Worm (Caenorhabditis elegans) whole organism, young adult: Measurements from ENCODE around the gene T28C12.1.
A peak's percentile ranks its signal among the peaks of the same experiment; 100 is the strongest.

ENCODE experiments used
- F39B2.1 ChIP-seq: fragments of 200-800 bp; sonication (Bioruptor generic); IDR thresholded peaks from 2 replicates; pipeline ENCODE4 v1.3.6; 2022; ENCODE audit warnings: missing genetic modification reagents, missing genetic modification characterization, missing compliant biosample characterization
- F49E8.2 ChIP-seq: sonication (generic microtip); optimal IDR thresholded peaks from 3 replicates; lab custom pipeline; 2017; ENCODE audit warnings: missing genetic modification characterization, mild to moderate bottlenecking, missing compliant biosample characterization, antibody characterized with exemption, moderate library complexity; ENCODE audit not compliant: insufficient read depth
- F52B5.7 ChIP-seq: sonication (generic microtip); optimal IDR thresholded peaks from 2 replicates; lab custom pipeline; 2016; ENCODE audit warnings: mild to moderate bottlenecking, missing genetic modification characterization, missing compliant biosample characterization
- F57A8.1 ChIP-seq: fragments of 200-800 bp; sonication (Bioruptor generic); optimal IDR thresholded peaks from 2 replicates; lab custom pipeline; 2018; ENCODE audit warnings: mild to moderate bottlenecking, missing genetic modification characterization, moderate library complexity, missing compliant biosample characterization
- aptf-2 ChIP-seq: fragments of 200-800 bp; sonication (Bioruptor generic); conservative IDR thresholded peaks from 2 replicates; pipeline ENCODE4 v1.3.6; 2022; ENCODE audit warnings: missing genetic modification reagents, missing genetic modification characterization, missing compliant biosample characterization
- atf-7 ChIP-seq: sonication (generic microtip); optimal IDR thresholded peaks from 2 replicates; lab custom pipeline; 2017; ENCODE audit warnings: mild to moderate bottlenecking, missing genetic modification characterization, missing compliant biosample characterization
- athp-1 ChIP-seq: sonication (generic microtip); optimal IDR thresholded peaks from 2 replicates; lab custom pipeline; 2017; ENCODE audit warnings: mild to moderate bottlenecking, missing genetic modification characterization, missing compliant biosample characterization
- attf-5 ChIP-seq: fragments of 200-800 bp; sonication (Bioruptor generic); optimal IDR thresholded peaks from 2 replicates; lab custom pipeline; 2018; ENCODE audit warnings: mild to moderate bottlenecking, missing genetic modification characterization, missing compliant biosample characterization
- attf-6 ChIP-seq: fragments of 200-800 bp; sonication (Bioruptor generic); IDR thresholded peaks from 2 replicates; pipeline ENCODE4 v1.3.6; 2022; ENCODE audit warnings: missing genetic modification reagents, missing genetic modification characterization, missing compliant biosample characterization
- cebp-1 ChIP-seq, 2 experiments: fragments of 200-800 bp in 1 of 2; sonication (Bioruptor generic) in 1 of 2; sonication (generic microtip) in 1 of 2; IDR thresholded peaks in 1 of 2; optimal IDR thresholded peaks in 1 of 2; 2 replicates each; pipeline versions ENCODE4 v1.3.6 to Lab custom; 2017 to 2022; ENCODE audit warnings: missing compliant biosample characterization in 2 of 2, missing genetic modification characterization in 2 of 2, mild to moderate bottlenecking in 1 of 2, missing genetic modification reagents in 1 of 2, moderate library complexity in 1 of 2
- ceh-58 ChIP-seq: fragments of 200-800 bp; sonication (Bioruptor generic); IDR thresholded peaks from 2 replicates; pipeline ENCODE4 v1.3.6; 2022; ENCODE audit warnings: missing genetic modification characterization, missing compliant biosample characterization
- die-1 ChIP-seq: sonication (generic microtip); optimal IDR thresholded peaks from 2 replicates; lab custom pipeline; 2016; ENCODE audit warnings: missing genotype, mild to moderate bottlenecking, missing genetic modification characterization, missing compliant biosample characterization
- dox-1 ChIP-seq: fragments of 200-800 bp; sonication (Bioruptor generic); IDR thresholded peaks from 2 replicates; pipeline ENCODE4 v1.3.6; 2022; ENCODE audit warnings: missing genetic modification reagents, missing genetic modification characterization, missing compliant biosample characterization
- efl-1 ChIP-seq: fragments of 150-350 bp; optimal IDR thresholded peaks from 2 replicates; lab custom pipeline; 2014; ENCODE audit warnings: missing biosample characterization, missing genetic modification reagents, missing genetic modification characterization
- him-1 ChIP-seq: sonication (generic microtip); optimal IDR thresholded peaks from 2 replicates; lab custom pipeline; 2016; ENCODE audit warnings: missing genotype, missing genetic modification reagents, missing genetic modification characterization, missing compliant biosample characterization
- hlh-26 ChIP-seq: fragments of 200-800 bp; sonication (Bioruptor generic); conservative IDR thresholded peaks from 2 replicates; pipeline ENCODE4 v1.3.6; 2022; ENCODE audit warnings: missing genetic modification reagents, missing genetic modification characterization, missing compliant biosample characterization
- let-526 ChIP-seq: fragments of 200-800 bp; sonication (Bioruptor generic); IDR thresholded peaks from 2 replicates; pipeline ENCODE4 v1.3.6; 2022; ENCODE audit warnings: missing genetic modification reagents, missing genetic modification characterization, missing compliant biosample characterization
- let-607 ChIP-seq, 2 experiments: fragments of 200-800 bp in 1 of 2; sonication (Bioruptor generic) in 1 of 2; sonication (generic microtip) in 1 of 2; optimal IDR thresholded peaks; 2 replicates each; lab custom pipeline; 2016 to 2018; ENCODE audit warnings: mild to moderate bottlenecking in 2 of 2, missing compliant biosample characterization in 2 of 2, missing genetic modification characterization in 2 of 2, moderate library complexity in 2 of 2, missing genotype in 1 of 2
- lin-26 ChIP-seq: fragments of 200-800 bp; sonication (Bioruptor generic); IDR thresholded peaks from 2 replicates; pipeline ENCODE4 v1.3.6; 2022; ENCODE audit warnings: missing genetic modification reagents, missing genetic modification characterization, missing compliant biosample characterization
- lsl-1 ChIP-seq: fragments of 200-800 bp; sonication (Bioruptor generic); optimal IDR thresholded peaks from 2 replicates; lab custom pipeline; 2018; ENCODE audit warnings: mild to moderate bottlenecking, missing genetic modification characterization, moderate library complexity, missing compliant biosample characterization
- lsy-27 ChIP-seq: sonication (generic microtip); optimal IDR thresholded peaks from 2 replicates; lab custom pipeline; 2017; ENCODE audit warnings: missing genetic modification characterization, mild to moderate bottlenecking, missing compliant biosample characterization, antibody characterized with exemption, missing genotype, borderline replicate concordance; ENCODE audit not compliant: insufficient read depth
- madf-10 ChIP-seq: sonication (generic microtip); optimal IDR thresholded peaks from 2 replicates; lab custom pipeline; 2016; ENCODE audit warnings: mild to moderate bottlenecking, missing genetic modification characterization, missing compliant biosample characterization
- nhr-27 ChIP-seq: fragments of 200-800 bp; sonication (Bioruptor generic); optimal IDR thresholded peaks from 2 replicates; lab custom pipeline; 2018; ENCODE audit warnings: mild to moderate bottlenecking, missing genetic modification characterization, moderate library complexity, missing compliant biosample characterization
- nhr-80 ChIP-seq: sonication (generic microtip); optimal IDR thresholded peaks from 2 replicates; lab custom pipeline; 2016; ENCODE audit warnings: missing genetic modification characterization, missing compliant biosample characterization
- nhr-90 ChIP-seq: sonication (generic microtip); optimal IDR thresholded peaks from 2 replicates; lab custom pipeline; 2016; ENCODE audit warnings: missing genotype, mild to moderate bottlenecking, missing genetic modification characterization, missing compliant biosample characterization
- pha-4 ChIP-seq: fragments of 150-350 bp; sonication (generic microtip); optimal IDR thresholded peaks from 2 replicates; lab custom pipeline; 2014; ENCODE audit warnings: missing biosample characterization, missing genetic modification reagents, missing genetic modification characterization
- rec-8 ChIP-seq, 2 experiments: sonication (generic microtip); optimal IDR thresholded peaks; 2 replicates each; lab custom pipeline; 2016; ENCODE audit warnings: mild to moderate bottlenecking in 2 of 2, missing genetic modification characterization in 2 of 2, missing genetic modification reagents in 2 of 2, missing genotype in 2 of 2, missing biosample characterization in 1 of 2, missing compliant biosample characterization in 1 of 2, moderate library complexity in 1 of 2
- unc-130 ChIP-seq: sonication (generic microtip); optimal IDR thresholded peaks from 2 replicates; lab custom pipeline; 2016; ENCODE audit warnings: missing genetic modification reagents, missing genetic modification characterization, missing compliant biosample characterization
- zfh-2 ChIP-seq: fragments of 200-800 bp; sonication (Bioruptor generic); conservative IDR thresholded peaks from 2 replicates; pipeline ENCODE4 v1.3.6; 2022; ENCODE audit warnings: missing genetic modification reagents, missing genetic modification characterization, missing compliant biosample characterization
- zim-3 ChIP-seq: sonication (generic microtip); optimal IDR thresholded peaks from 2 replicates; lab custom pipeline; 2017; ENCODE audit warnings: mild to moderate bottlenecking, missing genetic modification characterization, moderate library complexity, missing compliant biosample characterization
- ztf-18 ChIP-seq: sonication (generic microtip); optimal IDR thresholded peaks from 2 replicates; lab custom pipeline; 2016; ENCODE audit warnings: missing genotype, mild to moderate bottlenecking, missing genetic modification characterization, missing compliant biosample characterization
- ztf-3 ChIP-seq: fragments of 200-800 bp; sonication (Bioruptor generic); optimal IDR thresholded peaks from 2 replicates; lab custom pipeline; 2018; ENCODE audit warnings: mild to moderate bottlenecking, missing genetic modification characterization, missing compliant biosample characterization

T28C12.1 gene

ce11 chrV:6353182-6353780 lies 21.6 kb downstream of the T28C12.1 start:
- TF ChIP-seq F49E8.2 (no peak), zfh-2 (GFP tag; lab: Robert Waterston, UW) (0 out of 2 replicates have a peak, but pooled peaks have one; percentile 7)

ce11 chrV:6354202-6354601 lies 22.5 kb downstream of the T28C12.1 start:
- TF ChIP-seq dox-1 (GFP tag; lab: Robert Waterston, UW) (0 out of 2 replicates have a peak, but pooled peaks have one; percentile 21), efl-1 (GFP tag; lab: Kevin White, UChicago) (no peak), lsy-27 (tag; lab: Kevin White, UChicago) (no peak), zfh-2 (GFP tag; lab: Robert Waterston, UW) (peak; percentile 50), atf-7 (tag; lab: Kevin White, UChicago) (no peak), nhr-27 (tag; lab: Kevin White, UChicago) (no peak), ztf-3 (no peak), ztf-18 (tag; lab: Kevin White, UChicago) (no peak), athp-1 (no peak), F52B5.7 (no peak), attf-6 (GFP tag; lab: Robert Waterston, UW) (no peak), madf-10 (tag; lab: Kevin White, UChicago) (no peak)

- TF ChIP-seq F39B2.1 (GFP tag; lab: Robert Waterston, UW) (no peak), rec-8 (tag; optimal IDR thresholded peaks at IDR 0.05; lab: Kevin White, UChicago) (no peak), pha-4 (no peak), ceh-58 (GFP tag; lab: Robert Waterston, UW) (no peak), die-1 (tag; lab: Kevin White, UChicago) (no peak), let-526 (GFP tag; lab: Robert Waterston, UW) (no peak), attf-5 (GFP tag; lab: Kevin White, UChicago) (no peak), F57A8.1 (GFP tag; lab: Kevin White, UChicago) (no peak), lin-26 (no peak), nhr-90 (tag; lab: Kevin White, UChicago) (no peak), unc-130 (GFP tag; lab: Kevin White, UChicago) (no peak), zim-3 (tag; lab: Kevin White, UChicago) (no peak), hlh-26 (GFP tag; lab: Robert Waterston, UW) (no peak)
Measured at ce11 chrV:6354786-6355185, 23.1 kb downstream of the T28C12.1 start.

- TF ChIP-seq aptf-2 (no peak), him-1 (tag; lab: Kevin White, UChicago) (no peak), athp-1 (no peak), dox-1 (GFP tag; lab: Robert Waterston, UW) (peak; percentile 33; the same call in 1 of the 2 replicates), zfh-2 (GFP tag; lab: Robert Waterston, UW) (peak; percentile 87)
Measured at ce11 chrV:6355412-6355811, 23.7 kb downstream of the T28C12.1 start.

ce11 chrV:6355975-6356441 lies 24.3 kb downstream of the T28C12.1 start, which contains the start of gene bcl-11:
bcl-11 (plus strand) TSS chrV:6356025.
- TF ChIP-seq dox-1 (GFP tag; lab: Robert Waterston, UW) (peak; percentile 34; the same call in 1 of the 2 replicates), cebp-1 (GFP tag; IDR thresholded peaks at IDR 0.05; lab: Robert Waterston, UW) (no peak; the same call in 1 of the 2 replicates), cebp-1 (tag; optimal IDR thresholded peaks at IDR 0.05; lab: Kevin White, UChicago) (peak; percentile 60), nhr-80 (tag; lab: Kevin White, UChicago) (peak; percentile 90), atf-7 (tag; lab: Kevin White, UChicago) (peak; percentile 24), let-607 (tag; optimal IDR thresholded peaks at IDR 0.05; lab: Kevin White, UChicago) (peak in 1 of 2 experiments; percentile 26), lsl-1 (GFP tag; lab: Kevin White, UChicago) (no peak), madf-10 (tag; lab: Kevin White, UChicago) (no peak)
